Worm (Caenorhabditis elegans): ENCODE measurements around the gene zchc-1A.

zchc-1A gene

DNA sequence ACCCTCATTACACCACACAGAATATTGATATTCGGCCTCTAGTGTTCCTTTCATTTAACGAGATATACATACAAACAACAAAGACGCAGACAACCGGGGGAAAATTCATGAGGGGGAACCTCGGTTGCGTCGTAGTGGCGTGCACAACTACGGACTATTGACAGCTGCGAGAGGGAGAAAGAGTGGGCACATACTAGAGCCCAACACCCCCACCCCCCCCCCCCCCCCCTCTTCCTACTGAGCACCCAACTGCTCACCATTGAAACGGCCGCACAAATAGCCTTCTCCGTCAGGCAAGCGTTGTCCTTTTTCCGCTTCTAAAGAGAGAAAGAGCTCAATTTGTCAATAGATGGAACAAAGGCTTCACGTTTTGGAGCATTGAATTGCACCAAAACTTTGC lies 34.0 kb upstream of the zchc-1A start:
- TF ChIP-seq Y55F3AM.14 (GFP tag; optimal IDR thresholded peaks at IDR 0.05) (peak; percentile 19), alr-1 (tag; optimal IDR thresholded peaks at IDR 0.05) (no peak), sma-9 (GFP tag; optimal IDR thresholded peaks at IDR 0.05) (peak; percentile 41), sma-9 (tag; optimal IDR thresholded peaks at IDR 0.05) (no peak), C34F6.9 (tag; optimal IDR thresholded peaks at IDR 0.05) (peak; percentile 31), unc-55 (GFP tag; optimal IDR thresholded peaks at IDR 0.05) (peak; percentile 21)

DNA sequence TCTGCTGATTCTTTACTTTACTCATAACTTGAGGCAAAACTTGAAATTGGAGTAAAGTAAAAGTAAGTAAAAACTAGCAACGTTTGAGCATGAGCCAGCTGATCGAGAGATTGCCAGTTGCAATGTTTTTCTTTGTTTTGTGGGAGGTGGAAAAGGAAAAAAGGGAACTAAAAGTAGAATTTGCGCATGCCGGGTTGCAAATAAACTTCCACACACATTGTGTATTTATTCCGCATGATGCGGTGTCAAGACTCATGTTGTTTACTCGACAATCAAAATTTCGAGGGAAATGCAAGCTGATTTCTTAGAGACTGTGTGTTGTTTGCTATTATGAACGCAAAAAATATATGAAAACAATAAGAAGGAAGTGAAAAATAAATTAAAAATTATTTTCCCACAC lies 31.8 kb upstream of the zchc-1A start:
- TF ChIP-seq F13H6.1 (tag; optimal IDR thresholded peaks at IDR 0.05): peak; percentile 69
- no peak for TF ChIP-seq nhr-25 (tag; optimal IDR thresholded peaks at IDR 0.05)

DNA sequence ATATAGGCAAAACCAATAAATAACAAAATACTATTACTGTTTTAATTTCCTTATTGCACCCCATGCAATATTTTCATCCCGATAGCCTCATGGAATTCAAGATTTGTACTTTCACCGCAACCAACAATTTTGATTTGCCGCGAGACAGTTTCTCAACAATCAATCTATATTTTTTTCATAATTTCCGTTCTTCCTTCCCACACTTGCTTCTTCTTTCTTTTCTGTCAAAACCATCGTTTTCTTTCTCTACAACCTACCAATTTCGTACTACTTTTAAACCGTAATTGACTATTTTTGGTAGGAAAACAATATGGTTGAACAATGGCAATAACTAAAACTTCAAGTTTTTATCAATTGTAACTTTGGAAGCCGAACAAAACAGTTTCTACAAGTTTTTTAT lies 26.3 kb upstream of the zchc-1A start, which contains the start of gene C31H2.14:
Gene C31H2.14, plus strand, starts transcription at position 301 of the 400 bp plus-strand sequence.
- TF ChIP-seq snpc-4 (tag; optimal IDR thresholded peaks at IDR 0.05): no peak
- no peak for TF ChIP-seq crh-2 (tag; optimal IDR thresholded peaks at IDR 0.05)
- no peak for TF ChIP-seq lin-39 (tag; optimal IDR thresholded peaks at IDR 0.05)
- TF ChIP-seq ztf-11 (tag; optimal IDR thresholded peaks at IDR 0.05): no peak
- TF ChIP-seq sem-4 (tag; optimal IDR thresholded peaks at IDR 0.05): no peak
- no peak for TF ChIP-seq Y55F3AM.14 (GFP tag; optimal IDR thresholded peaks at IDR 0.05)
- no peak for TF ChIP-seq nhr-21 (tag; optimal IDR thresholded peaks at IDR 0.05)
- TF ChIP-seq mab-5 (tag; optimal IDR thresholded peaks at IDR 0.05): no peak
- TF ChIP-seq unc-39 (tag; optimal IDR thresholded peaks at IDR 0.05): no peak
- TF ChIP-seq ama-1 (optimal IDR thresholded peaks at IDR 0.05): no peak
- TF ChIP-seq unc-62 (GFP tag; optimal IDR thresholded peaks at IDR 0.05): no peak
- TF ChIP-seq nhr-25 (tag; optimal IDR thresholded peaks at IDR 0.05): no peak
- no peak for TF ChIP-seq mdl-1 (tag; optimal IDR thresholded peaks at IDR 0.05)
- TF ChIP-seq zag-1 (tag; optimal IDR thresholded peaks at IDR 0.05): no peak
- TF ChIP-seq nhr-77 (tag; optimal IDR thresholded peaks at IDR 0.05): no peak
- TF ChIP-seq lin-13 (GFP tag; optimal IDR thresholded peaks at IDR 0.05): no peak
- TF ChIP-seq egl-27 (tag; optimal IDR thresholded peaks at IDR 0.05): no peak
- no peak for TF ChIP-seq elt-1 (tag; optimal IDR thresholded peaks at IDR 0.05)

DNA sequence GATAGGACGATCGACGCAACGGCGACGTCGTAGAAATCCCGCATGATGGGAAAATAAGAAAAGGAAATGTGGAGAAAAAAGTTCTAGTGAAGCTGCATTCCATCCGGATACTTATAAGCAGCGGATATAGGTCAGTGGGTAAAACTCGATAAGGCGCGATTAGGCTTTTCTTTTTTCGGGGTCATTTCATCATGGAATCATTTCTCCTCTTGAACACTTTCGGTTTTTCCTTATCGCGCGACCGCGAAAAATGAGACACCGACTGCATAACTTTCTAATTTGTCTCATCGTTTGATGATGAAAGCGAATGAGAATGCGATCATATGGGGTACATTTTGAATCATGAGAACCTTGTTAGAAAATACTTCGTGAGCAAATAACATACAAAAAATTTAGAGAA lies 23.8 kb upstream of the zchc-1A start, which contains the start of gene dpy-8:
Gene dpy-8, minus strand, starts transcription at position 88 of the 400 bp plus-strand sequence.
- TF ChIP-seq ama-1 (optimal IDR thresholded peaks at IDR 0.05) (no peak), blmp-1 (tag; optimal IDR thresholded peaks at IDR 0.05; ENCODE audit: insufficient read depth) (peak; percentile 73), nhr-21 (tag; optimal IDR thresholded peaks at IDR 0.05) (peak; percentile 27), crh-2 (tag; optimal IDR thresholded peaks at IDR 0.05) (no peak)

ce11 chrX:5151403-5151802 lies 22.8 kb upstream of the zchc-1A start:
- TF ChIP-seq mbf-1 (tag; optimal IDR thresholded peaks at IDR 0.05) (no peak), nhr-237 (tag; optimal IDR thresholded peaks at IDR 0.05) (no peak), lsy-2 (tag; optimal IDR thresholded peaks at IDR 0.05) (peak in 1 of 2 experiments; percentile 19), mdl-1 (tag; optimal IDR thresholded peaks at IDR 0.05) (no peak), nhr-77 (tag; optimal IDR thresholded peaks at IDR 0.05) (no peak), ztf-11 (tag; optimal IDR thresholded peaks at IDR 0.05) (no peak), elt-1 (tag; optimal IDR thresholded peaks at IDR 0.05) (no peak), egl-27 (tag; optimal IDR thresholded peaks at IDR 0.05) (no peak), nhr-6 (tag; optimal IDR thresholded peaks at IDR 0.05) (no peak), nhr-21 (tag; optimal IDR thresholded peaks at IDR 0.05) (peak; percentile 5), dmd-4 (tag; optimal IDR thresholded peaks at IDR 0.05) (no peak), nhr-23 (tag; optimal IDR thresholded peaks at IDR 0.05) (no peak), lin-13 (GFP tag; optimal IDR thresholded peaks at IDR 0.05) (no peak), unc-55 (GFP tag; optimal IDR thresholded peaks at IDR 0.05) (peak; percentile 42), unc-62 (GFP tag; optimal IDR thresholded peaks at IDR 0.05) (no peak)

DNA sequence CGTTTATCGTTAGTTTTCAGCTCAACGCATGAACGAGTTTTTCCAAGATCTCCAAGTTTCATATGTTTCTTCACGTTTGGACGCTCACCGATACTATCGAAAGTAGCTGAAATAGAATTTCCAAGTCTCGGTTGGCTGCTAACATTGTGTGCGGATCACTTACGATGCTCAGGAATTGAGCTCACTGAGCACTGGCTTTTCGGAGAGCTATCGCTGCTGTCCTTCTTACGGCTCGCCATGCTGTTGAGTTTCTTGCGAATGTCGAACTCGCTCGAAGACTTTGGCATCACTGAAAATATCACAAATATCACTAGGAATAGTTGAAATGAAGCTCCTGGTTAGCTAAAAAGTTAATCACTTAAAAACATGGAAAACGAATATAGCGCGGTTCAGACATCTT lies 22.3 kb upstream of the zchc-1A start:
- no peak for TF ChIP-seq alr-1 (tag; optimal IDR thresholded peaks at IDR 0.05)
- no peak for TF ChIP-seq blmp-1 (tag; optimal IDR thresholded peaks at IDR 0.05; ENCODE audit: insufficient read depth)

DNA sequence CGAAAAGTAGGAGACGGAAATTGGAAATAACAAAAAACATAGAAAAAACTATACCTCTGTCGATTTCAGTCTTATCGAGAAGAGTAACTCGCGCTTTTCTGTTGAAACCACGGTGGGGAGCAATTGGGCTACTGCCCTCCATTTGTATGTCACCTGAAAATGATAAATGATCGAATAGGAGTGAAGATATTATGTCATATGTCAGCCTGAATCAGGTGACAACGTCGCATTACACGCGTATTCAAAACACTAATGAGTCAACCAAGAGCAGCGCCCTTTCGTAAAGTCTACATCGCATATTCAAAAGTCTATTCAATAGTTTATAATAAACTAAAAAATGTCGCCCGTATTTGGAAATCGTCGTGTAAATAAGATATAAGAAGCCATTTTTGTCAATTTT lies 21.2 kb upstream of the zchc-1A start:
- TF ChIP-seq ama-1 (optimal IDR thresholded peaks at IDR 0.05) (no peak), nhr-6 (tag; optimal IDR thresholded peaks at IDR 0.05) (no peak)
